Fruit fly (Drosophila melanogaster): ENCODE data around the gene Pdp1.

Gene Pdp1

dm6 chr3L:7911765-7912556, 44.8 kb upstream of the Pdp1 start, which contains the start of the genes pbl and CG8281 (continued):
- TF ChIP-seq HmgZ (tag; optimal IDR thresholded peaks at IDR 0.05) (peak; percentile 0), tna (GFP tag; IDR thresholded peaks at IDR 0.05; ENCODE audit: partially characterized antibody) (peak; percentile 67), CG18011 (GFP tag; optimal IDR thresholded peaks at IDR 0.05) (peak; percentile 33), pfk (GFP tag; optimal IDR thresholded peaks at IDR 0.05) (no peak), emc (GFP tag; optimal IDR thresholded peaks at IDR 0.05) (peak; percentile 35), B-H1 (GFP tag; IDR thresholded peaks at IDR 0.05) (no peak), H15 (GFP tag; IDR thresholded peaks at IDR 0.05) (no peak), slbo (GFP tag; IDR thresholded peaks at IDR 0.05) (peak; percentile 55; the same call in 1 of the 2 replicates), CG3281 (GFP tag; optimal IDR thresholded peaks at IDR 0.05) (peak; percentile 52), prd (optimal IDR thresholded peaks at IDR 0.05) (no peak), prd (GFP tag; IDR thresholded peaks at IDR 0.05) (peak; percentile 51; the same call in 1 of the 3 replicates), pho (GFP tag; optimal IDR thresholded peaks at IDR 0.05) (peak; percentile 31), sima (GFP tag; optimal IDR thresholded peaks at IDR 0.05) (no peak), croc (GFP tag; conservative IDR thresholded peaks at IDR 0.05) (no peak), CG15269 (tag; optimal IDR thresholded peaks at IDR 0.05) (peak; percentile 59), Dek (tag; optimal IDR thresholded peaks at IDR 0.05) (peak; percentile 27), Optix (GFP tag; IDR thresholded peaks at IDR 0.05) (no peak), bigmax (GFP tag; optimal IDR thresholded peaks at IDR 0.05) (no peak), zf30C (GFP tag; optimal IDR thresholded peaks at IDR 0.05) (no peak), CG8944 (GFP tag; optimal IDR thresholded peaks at IDR 0.05) (peak; percentile 27), CG16779 (GFP tag; IDR thresholded peaks at IDR 0.05) (no peak), Usf (GFP tag; optimal IDR thresholded peaks at IDR 0.05) (peak; percentile 25), bcd (GFP tag; optimal IDR thresholded peaks at IDR 0.05) (peak; percentile 47), kni (GFP tag; optimal IDR thresholded peaks at IDR 0.05) (no peak), lab (GFP tag; optimal IDR thresholded peaks at IDR 0.05) (peak; percentile 58), ssp (GFP tag; IDR thresholded peaks at IDR 0.05) (peak; percentile 47), ems (GFP tag; optimal IDR thresholded peaks at IDR 0.05) (no peak), ci (GFP tag; IDR thresholded peaks at IDR 0.05) (peak; percentile 70; the same call in 1 of the 3 replicates), Drgx (GFP tag; IDR thresholded peaks at IDR 0.05) (peak; percentile 57; the same call in 1 of the 2 replicates), CG9797 (GFP tag; optimal IDR thresholded peaks at IDR 0.05) (peak; percentile 90), CG4360 (GFP tag; IDR thresholded peaks at IDR 0.05) (peak; percentile 99), gsb-n (tag; optimal IDR thresholded peaks at IDR 0.05) (no peak), CG14667 (GFP tag; IDR thresholded peaks at IDR 0.05) (no peak), zen2 (GFP tag; IDR thresholded peaks at IDR 0.05; ENCODE audit: partially characterized antibody) (peak; percentile 53; the same call in 1 of the 3 replicates), gem (tag; optimal IDR thresholded peaks at IDR 0.05) (peak; percentile 65), Dref (GFP tag; IDR thresholded peaks at IDR 0.05) (peak; percentile 89), NFAT (GFP tag; IDR thresholded peaks at IDR 0.05) (peak; percentile 45; the same call in 1 of the 2 replicates), Blimp-1 (GFP tag; optimal IDR thresholded peaks at IDR 0.05) (peak; percentile 38), CG18476 (GFP tag; optimal IDR thresholded peaks at IDR 0.05) (no peak), Jarid2 (GFP tag; optimal IDR thresholded peaks at IDR 0.05) (peak; percentile 24), D (optimal IDR thresholded peaks at IDR 0.05) (no peak), D (GFP tag; optimal IDR thresholded peaks at IDR 0.05) (no peak), Hsf (GFP tag; optimal IDR thresholded peaks at IDR 0.05) (peak; percentile 56), NK7.1 (GFP tag; optimal IDR thresholded peaks at IDR 0.05) (peak; percentile 21), Taf1 (GFP tag; IDR thresholded peaks at IDR 0.05) (no peak), Sox100B (GFP tag; optimal IDR thresholded peaks at IDR 0.05) (no peak), schlank (tag; optimal IDR thresholded peaks at IDR 0.05) (no peak), CG3847 (GFP tag; IDR thresholded peaks at IDR 0.05) (peak; percentile 50; the same call in 1 of the 2 replicates), org-1 (GFP tag; optimal IDR thresholded peaks at IDR 0.05) (no peak), gcm (GFP tag; optimal IDR thresholded peaks at IDR 0.05) (no peak)
